Fruit fly (Drosophila melanogaster) whole organism, embryonic: ENCODE data around the gene CG7407.

Source experiments
- BEAF-32 ChIP-seq: fragments of 200-800 bp; sonication (Bioruptor generic); optimal IDR thresholded peaks from 3 replicates; lab custom pipeline; 2017; ENCODE audit warnings: missing biosample characterization, missing genetic modification characterization, mild to moderate bottlenecking, moderate library complexity, missing genetic modification reagents
- Bgb ChIP-seq: fragments of 200-800 bp; sonication (Bioruptor generic); IDR thresholded peaks from 2 replicates; pipeline ENCODE4 v1.3.6; 2022; ENCODE audit warnings: missing biosample characterization, missing genetic modification characterization; ENCODE audit not compliant: partially characterized antibody
- CG10321 ChIP-seq: fragments of 200-800 bp; sonication (Bioruptor generic); IDR thresholded peaks from 2 replicates; pipeline ENCODE4 v1.3.6; 2022; ENCODE audit warnings: missing biosample characterization, missing genetic modification characterization
- CG10654 ChIP-seq: fragments of 200-800 bp; sonication (Bioruptor generic); optimal IDR thresholded peaks from 2 replicates; lab custom pipeline; 2016; ENCODE audit warnings: missing biosample characterization, missing genetic modification characterization
- CG11398 ChIP-seq: fragments of 200-800 bp; sonication (Bioruptor generic); optimal IDR thresholded peaks from 2 replicates; lab custom pipeline; 2016; ENCODE audit warnings: missing biosample characterization, missing genetic modification characterization
- CG12391 ChIP-seq: fragments of 200-800 bp; sonication (Bioruptor generic); optimal IDR thresholded peaks from 3 replicates; lab custom pipeline; 2018; ENCODE audit warnings: missing biosample characterization, mild to moderate bottlenecking, missing genetic modification characterization, moderate library complexity
- CG13624 ChIP-seq: fragments of 200-800 bp; sonication (Bioruptor generic); optimal IDR thresholded peaks from 2 replicates; lab custom pipeline; 2016; ENCODE audit warnings: missing biosample characterization, missing genetic modification characterization
- CG14710 ChIP-seq: fragments of 200-800 bp; sonication (Bioruptor generic); optimal IDR thresholded peaks from 3 replicates; lab custom pipeline; 2019; ENCODE audit warnings: missing biosample characterization, mild to moderate bottlenecking, missing genetic modification characterization, moderate library complexity
- CG17361 ChIP-seq: fragments of 200-800 bp; sonication (Bioruptor generic); IDR thresholded peaks from 3 replicates; pipeline ENCODE4 v1.3.6; 2022; ENCODE audit warnings: missing biosample characterization, missing genetic modification characterization
- CG17829 ChIP-seq: fragments of 200-800 bp; optimal IDR thresholded peaks from 2 replicates; lab custom pipeline; 2019; ENCODE audit warnings: missing biosample characterization, mild to moderate bottlenecking, missing genetic modification characterization, moderate library complexity
- CG2875 ChIP-seq: fragments of 200-800 bp; sonication (Bioruptor generic); optimal IDR thresholded peaks from 2 replicates; lab custom pipeline; 2017; ENCODE audit warnings: missing biosample characterization, mild to moderate bottlenecking, missing genetic modification characterization, missing genetic modification reagents
- CG3847 ChIP-seq: fragments of 200-800 bp; sonication (Bioruptor generic); IDR thresholded peaks from 2 replicates; pipeline ENCODE4 v1.3.6; 2022; ENCODE audit warnings: missing biosample characterization, missing genetic modification characterization
- CG5180 ChIP-seq: fragments of 200-800 bp; sonication (Bioruptor generic); optimal IDR thresholded peaks from 3 replicates; lab custom pipeline; 2017; ENCODE audit warnings: missing biosample characterization, missing genetic modification characterization, mild to moderate bottlenecking, moderate library complexity, missing genetic modification reagents
- CG6689 ChIP-seq: fragments of 200-800 bp; sonication (Bioruptor generic); IDR thresholded peaks from 2 replicates; pipeline ENCODE4 v1.3.6; 2022; ENCODE audit warnings: missing biosample characterization, missing genetic modification characterization
- CG6854 ChIP-seq: fragments of 200-800 bp; sonication (Bioruptor generic); optimal IDR thresholded peaks from 3 replicates; lab custom pipeline; 2017; ENCODE audit warnings: missing biosample characterization, mild to moderate bottlenecking, missing genetic modification characterization
- CG7786 ChIP-seq: fragments of 200-800 bp; sonication (Bioruptor generic); optimal IDR thresholded peaks from 2 replicates; lab custom pipeline; 2016; ENCODE audit warnings: missing biosample characterization, missing genetic modification characterization
- CG7839 ChIP-seq: fragments of 200-800 bp; sonication (Bioruptor generic); optimal IDR thresholded peaks from 3 replicates; lab custom pipeline; 2018; ENCODE audit warnings: missing biosample characterization, mild to moderate bottlenecking, missing genetic modification characterization, moderate library complexity
- CG8924 ChIP-seq: fragments of 200-800 bp; optimal IDR thresholded peaks from 3 replicates; lab custom pipeline; 2019; ENCODE audit warnings: missing biosample characterization, mild to moderate bottlenecking, missing genetic modification characterization, moderate library complexity
- D ChIP-seq, 2 experiments: fragments of 200-800 bp in 1 of 2; fragments of >200 bp in 1 of 2; sonication (Bioruptor generic) in 1 of 2; optimal IDR thresholded peaks; 2 replicates in 1 of 2; 3 replicates in 1 of 2; lab custom pipeline; 2017; ENCODE audit warnings: mild to moderate bottlenecking in 1 of 2, missing biosample characterization in 1 of 2, missing genetic modification characterization in 1 of 2, missing genetic modification reagents in 1 of 2
- Doc2 ChIP-seq: fragments of 200-800 bp; sonication (Bioruptor generic); IDR thresholded peaks from 2 replicates; pipeline ENCODE4 v1.3.6; 2022; ENCODE audit warnings: missing biosample characterization, missing genetic modification characterization
- HmgZ ChIP-seq: fragments of 200-800 bp; sonication (Bioruptor generic); optimal IDR thresholded peaks from 2 replicates; lab custom pipeline; 2018; ENCODE audit warnings: missing biosample characterization, mild to moderate bottlenecking, missing genetic modification characterization
- Nf-YC ChIP-seq: fragments of 200-800 bp; optimal IDR thresholded peaks from 3 replicates; lab custom pipeline; 2019; ENCODE audit warnings: missing biosample characterization, mild to moderate bottlenecking, missing genetic modification characterization, moderate library complexity
- Poxn ChIP-seq: fragments of 200-800 bp; sonication (Bioruptor generic); IDR thresholded peaks from 2 replicates; pipeline ENCODE4 v1.3.6; 2022; ENCODE audit warnings: missing biosample characterization, missing genetic modification characterization
- Ptx1 ChIP-seq: fragments of 200-800 bp; sonication (Bioruptor generic); IDR thresholded peaks from 2 replicates; pipeline ENCODE4 v1.3.6; 2022; ENCODE audit warnings: missing biosample characterization, missing genetic modification characterization
- Vsx1 ChIP-seq: fragments of 200-800 bp; sonication (Bioruptor generic); optimal IDR thresholded peaks from 2 replicates; lab custom pipeline; 2017; ENCODE audit warnings: missing biosample characterization, mild to moderate bottlenecking, missing genetic modification characterization, missing genetic modification reagents
- amos ChIP-seq: fragments of 200-800 bp; sonication (Bioruptor generic); IDR thresholded peaks from 2 replicates; pipeline ENCODE4 v1.3.6; 2022; ENCODE audit warnings: missing biosample characterization, missing genetic modification characterization; ENCODE audit not compliant: partially characterized antibody
- bcd ChIP-seq: fragments of 200-800 bp; sonication (Bioruptor generic); optimal IDR thresholded peaks from 2 replicates; lab custom pipeline; 2017; ENCODE audit warnings: missing biosample characterization, mild to moderate bottlenecking, missing genetic modification characterization
- bigmax ChIP-seq: fragments of 200-800 bp; sonication (Bioruptor generic); optimal IDR thresholded peaks from 2 replicates; lab custom pipeline; 2018; ENCODE audit warnings: missing biosample characterization, mild to moderate bottlenecking, missing genetic modification characterization
- cg ChIP-seq: fragments of 200-800 bp; sonication (Bioruptor generic); optimal IDR thresholded peaks from 3 replicates; lab custom pipeline; 2019; ENCODE audit warnings: missing biosample characterization, mild to moderate bottlenecking, missing genetic modification characterization, moderate library complexity
- chinmo ChIP-seq: fragments of 200-800 bp; sonication (Bioruptor generic); IDR thresholded peaks from 4 replicates; pipeline ENCODE4 v1.3.6; 2022; ENCODE audit warnings: missing biosample characterization, missing genetic modification characterization; ENCODE audit not compliant: partially characterized antibody
- chn ChIP-seq: fragments of 200-800 bp; sonication (Bioruptor generic); optimal IDR thresholded peaks from 2 replicates; lab custom pipeline; 2016; ENCODE audit warnings: missing biosample characterization, missing genetic modification characterization
- crol ChIP-seq: fragments of 200-800 bp; sonication (Bioruptor generic); IDR thresholded peaks from 2 replicates; pipeline ENCODE4 v1.3.6; 2022; ENCODE audit warnings: missing biosample characterization, missing genetic modification characterization
- crp ChIP-seq, 2 experiments: fragments of 200-800 bp; sonication (Bioruptor generic); optimal IDR thresholded peaks; 2 replicates in 1 of 2; 3 replicates in 1 of 2; lab custom pipeline; 2017; ENCODE audit warnings: missing biosample characterization in 2 of 2, missing genetic modification characterization in 2 of 2, mild to moderate bottlenecking in 1 of 2, moderate library complexity in 1 of 2
- gcm ChIP-seq: fragments of 200-800 bp; sonication (Bioruptor generic); optimal IDR thresholded peaks from 2 replicates; lab custom pipeline; 2019; ENCODE audit warnings: missing biosample characterization, mild to moderate bottlenecking, missing genetic modification characterization, moderate library complexity
- gsb-n ChIP-seq: fragments of 200-800 bp; sonication (Bioruptor generic); optimal IDR thresholded peaks from 3 replicates; lab custom pipeline; 2018; ENCODE audit warnings: missing biosample characterization, mild to moderate bottlenecking, missing genetic modification characterization
- insv ChIP-seq, 2 experiments: fragments of 200-800 bp; sonication (Bioruptor generic); optimal IDR thresholded peaks; 3 replicates each; lab custom pipeline; 2016 to 2018; ENCODE audit warnings: missing biosample characterization in 2 of 2, missing genetic modification characterization in 2 of 2
- klu ChIP-seq: fragments of 200-800 bp; sonication (Bioruptor generic); IDR thresholded peaks from 2 replicates; pipeline ENCODE4 v1.3.6; 2022; ENCODE audit warnings: missing biosample characterization, missing genetic modification characterization
- knrl ChIP-seq: fragments of 200-800 bp; sonication (Bioruptor generic); IDR thresholded peaks from 3 replicates; pipeline ENCODE4 v1.3.6; 2022; ENCODE audit warnings: missing biosample characterization, missing genetic modification characterization; ENCODE audit not compliant: partially characterized antibody
- lola ChIP-seq, 3 experiments: fragments of >200 bp in 2 of 3; fragments of 200-800 bp in 1 of 3; sonication (Bioruptor generic) in 1 of 3; optimal IDR thresholded peaks; 2 replicates each; lab custom pipeline; 2017 to 2019; ENCODE audit warnings: missing biosample characterization in 3 of 3, missing genetic modification characterization in 3 of 3, mild to moderate bottlenecking in 1 of 3, moderate library complexity in 1 of 3
- nmo ChIP-seq: fragments of 200-800 bp; sonication (Bioruptor generic); optimal IDR thresholded peaks from 2 replicates; lab custom pipeline; 2018; ENCODE audit warnings: missing biosample characterization, mild to moderate bottlenecking, missing genetic modification characterization, moderate library complexity
- p53 ChIP-seq: fragments of 200-800 bp; sonication (Bioruptor generic); optimal IDR thresholded peaks from 2 replicates; lab custom pipeline; 2016; ENCODE audit warnings: missing biosample characterization, missing genetic modification characterization
- psq ChIP-seq: fragments of 200-800 bp; sonication (Bioruptor generic); optimal IDR thresholded peaks from 2 replicates; lab custom pipeline; 2017; ENCODE audit warnings: missing biosample characterization, missing genetic modification characterization
- pzg ChIP-seq: fragments of 200-800 bp; sonication (Bioruptor generic); optimal IDR thresholded peaks from 3 replicates; lab custom pipeline; 2018; ENCODE audit warnings: missing biosample characterization, mild to moderate bottlenecking, missing genetic modification characterization, moderate library complexity
- sim ChIP-seq: fragments of 200-800 bp; sonication (Bioruptor generic); IDR thresholded peaks from 2 replicates; pipeline ENCODE4 v1.3.6; 2022; ENCODE audit warnings: missing biosample characterization, missing genetic modification characterization
- sisA ChIP-seq: fragments of 200-800 bp; sonication (Bioruptor generic); IDR thresholded peaks from 2 replicates; pipeline ENCODE4 v1.3.6; 2022; ENCODE audit warnings: missing biosample characterization, missing genetic modification characterization
- toy ChIP-seq: fragments of 200-800 bp; sonication (Bioruptor generic); IDR thresholded peaks from 2 replicates; pipeline ENCODE4 v1.3.6; 2022; ENCODE audit warnings: missing biosample characterization, missing genetic modification characterization
- trem ChIP-seq: fragments of 200-800 bp; optimal IDR thresholded peaks from 3 replicates; lab custom pipeline; 2019; ENCODE audit warnings: missing biosample characterization, mild to moderate bottlenecking, missing genetic modification characterization, moderate library complexity
- vnd ChIP-seq: fragments of 200-800 bp; sonication (Bioruptor generic); IDR thresholded peaks from 3 replicates; pipeline ENCODE4 v1.3.6; 2022; ENCODE audit warnings: missing biosample characterization, missing genetic modification characterization; ENCODE audit not compliant: partially characterized antibody
- wek ChIP-seq: fragments of 200-800 bp; sonication (Bioruptor generic); optimal IDR thresholded peaks from 3 replicates; lab custom pipeline; 2018; ENCODE audit warnings: missing biosample characterization, mild to moderate bottlenecking, missing genetic modification characterization, moderate library complexity

The CG7407 gene

DNA sequence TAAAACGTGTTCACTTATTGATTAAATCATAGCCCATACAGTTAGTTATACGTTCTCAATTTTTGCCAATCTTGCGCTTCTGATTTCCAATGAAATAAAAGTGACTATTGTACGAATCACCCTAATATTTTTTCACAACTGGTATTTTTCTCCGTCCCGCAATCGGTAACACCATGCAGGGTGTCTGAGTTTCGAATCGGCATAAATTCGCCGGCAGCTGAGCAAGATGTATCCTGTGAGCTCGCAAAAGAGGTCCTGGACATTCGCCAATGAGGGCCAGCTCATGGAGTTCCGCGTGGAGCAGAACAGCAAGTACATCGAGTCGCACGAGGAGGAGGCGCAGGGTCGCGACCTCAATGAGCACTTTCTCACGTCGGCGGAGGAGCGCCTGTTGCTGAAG, 1.5 kb upstream of the CG7407 start, which contains the start of gene CycH (continued):
- TF ChIP-seq crol (GFP tag; lab: Robert Waterston, UW) (no peak), klu (GFP tag; lab: Robert Waterston, UW) (no peak), Nf-YC (tag; lab: Kevin White, UChicago) (peak; percentile 29), CG14710 (tag; lab: Kevin White, UChicago) (peak; percentile 43), Bgb (peak; percentile 33; the same call in 1 of the 2 replicates), CG3847 (GFP tag; lab: Robert Waterston, UW) (peak; percentile 18; the same call in 1 of the 2 replicates), CG2875 (GFP tag; lab: Kevin White, UChicago) (no peak), vnd (no peak), Vsx1 (GFP tag; lab: Kevin White, UChicago) (no peak), CG7839 (tag; lab: Kevin White, UChicago) (no peak), lola (GFP tag; optimal IDR thresholded peaks at IDR 0.05; lab: Kevin White, UChicago) (peak in 1 of 3 experiments; percentile 19), psq (GFP tag; lab: Kevin White, UChicago) (no peak), cg (GFP tag; lab: Kevin White, UChicago) (no peak), insv (GFP tag; optimal IDR thresholded peaks at IDR 0.05; lab: Kevin White, UChicago) (peak in 1 of 2 experiments; percentile 1), p53 (GFP tag; lab: Kevin White, UChicago) (peak; percentile 41), CG7786 (GFP tag; lab: Kevin White, UChicago) (peak; percentile 32), trem (tag; lab: Kevin White, UChicago) (peak; percentile 13), chinmo (no peak), CG10654 (GFP tag; lab: Kevin White, UChicago) (no peak), CG6854 (GFP tag; lab: Kevin White, UChicago) (no peak), amos (GFP tag; lab: Robert Waterston, UW) (no peak), CG11398 (GFP tag; lab: Kevin White, UChicago) (peak; percentile 13), D (optimal IDR thresholded peaks at IDR 0.05; lab: Kevin White, UChicago) (no peak), D (GFP tag; optimal IDR thresholded peaks at IDR 0.05; lab: Kevin White, UChicago) (no peak), CG12391 (tag; lab: Kevin White, UChicago) (peak; percentile 66), toy (no peak), pzg (GFP tag; lab: Kevin White, UChicago) (peak; percentile 66), bcd (GFP tag; lab: Kevin White, UChicago) (no peak), CG5180 (GFP tag; lab: Kevin White, UChicago) (no peak), Ptx1 (no peak), CG13624 (GFP tag; lab: Kevin White, UChicago) (peak; percentile 47), CG17829 (tag; lab: Kevin White, UChicago) (peak; percentile 63), chn (GFP tag; lab: Kevin White, UChicago) (peak; percentile 40), BEAF-32 (peak; percentile 23), crp (GFP tag; optimal IDR thresholded peaks at IDR 0.05; lab: Kevin White, UChicago) (peak in 1 of 2 experiments; percentile 17), wek (GFP tag; lab: Kevin White, UChicago) (peak; percentile 97), sim (GFP tag; lab: Robert Waterston, UW) (no peak), knrl (GFP tag; lab: Robert Waterston, UW) (no peak), gcm (GFP tag; lab: Kevin White, UChicago) (no peak), CG8924 (tag; lab: Kevin White, UChicago) (peak; percentile 38), CG6689 (GFP tag; lab: Robert Waterston, UW) (0 out of 2 replicates have a peak, but pooled peaks have one; percentile 19), bigmax (GFP tag; lab: Kevin White, UChicago) (no peak), Doc2 (no peak), gsb-n (tag; lab: Kevin White, UChicago) (peak; percentile 7), nmo (no peak), HmgZ (tag; lab: Kevin White, UChicago) (peak; percentile 57), CG17361 (0 out of 3 replicates have a peak, but pooled peaks have one; percentile 40), Poxn (no peak), sisA (GFP tag; lab: Robert Waterston, UW) (peak; percentile 19; the same call in 1 of the 2 replicates), CG10321 (0 out of 2 replicates have a peak, but pooled peaks have one; percentile 20)
